Worm (Caenorhabditis elegans) whole organism, late embryonic: ENCODE measurements around the gene col-89.

Experiments used
- C08G9.2 ChIP-seq: sonication (generic microtip); optimal IDR thresholded peaks from 2 replicates; lab custom pipeline; 2016; ENCODE audit warnings: mild to moderate bottlenecking, missing genetic modification characterization, moderate library complexity, missing compliant biosample characterization
- C38D4.7 ChIP-seq: fragments of 200-800 bp; sonication (Bioruptor generic); optimal IDR thresholded peaks from 2 replicates; lab custom pipeline; 2018; ENCODE audit warnings: mild to moderate bottlenecking, missing genetic modification characterization, moderate library complexity, missing compliant biosample characterization
- F13H6.1 ChIP-seq: sonication (generic microtip); optimal IDR thresholded peaks from 2 replicates; lab custom pipeline; 2016; ENCODE audit warnings: missing genetic modification characterization, missing compliant biosample characterization
- K02D7.2 ChIP-seq: sonication (generic microtip); optimal IDR thresholded peaks from 2 replicates; lab custom pipeline; 2017; ENCODE audit warnings: mild to moderate bottlenecking, missing genetic modification characterization, missing compliant biosample characterization
- T23F11.4 ChIP-seq: fragments of 200-800 bp; sonication (Bioruptor generic); optimal IDR thresholded peaks from 2 replicates; lab custom pipeline; 2018; ENCODE audit warnings: mild to moderate bottlenecking, missing genetic modification characterization, missing compliant biosample characterization
- ahr-1 ChIP-seq: sonication (generic microtip); optimal IDR thresholded peaks from 2 replicates; lab custom pipeline; 2016; ENCODE audit warnings: missing genetic modification characterization, missing compliant biosample characterization
- ama-1 ChIP-seq: fragments of 150-350 bp; optimal IDR thresholded peaks from 2 replicates; lab custom pipeline; 2014
- ceh-14 ChIP-seq: sonication (generic microtip); optimal IDR thresholded peaks from 2 replicates; lab custom pipeline; 2016; ENCODE audit warnings: missing genotype, missing genetic modification characterization, missing compliant biosample characterization
- ceh-30 ChIP-seq: fragments of 150-350 bp; optimal IDR thresholded peaks from 2 replicates; lab custom pipeline; 2014; ENCODE audit warnings: missing biosample characterization, missing genetic modification characterization
- ceh-34 ChIP-seq: sonication (generic microtip); optimal IDR thresholded peaks from 2 replicates; lab custom pipeline; 2016; ENCODE audit warnings: mild to moderate bottlenecking, missing genetic modification characterization, missing compliant biosample characterization
- ceh-45 ChIP-seq: fragments of 200-800 bp; sonication (Bioruptor generic); IDR thresholded peaks from 2 replicates; pipeline ENCODE4 v1.3.6; 2022; ENCODE audit warnings: missing genetic modification reagents, missing genetic modification characterization, missing compliant biosample characterization
- ceh-48 ChIP-seq: sonication (generic microtip); optimal IDR thresholded peaks from 2 replicates; lab custom pipeline; 2016; ENCODE audit warnings: missing genetic modification characterization, inconsistent platforms, missing compliant biosample characterization
- ceh-6 ChIP-seq: fragments of 200-800 bp; sonication (Bioruptor generic); optimal IDR thresholded peaks from 2 replicates; lab custom pipeline; 2018; ENCODE audit warnings: mild to moderate bottlenecking, missing genetic modification characterization, missing compliant biosample characterization
- ceh-9 ChIP-seq: sonication (generic microtip); optimal IDR thresholded peaks from 2 replicates; lab custom pipeline; 2016; ENCODE audit warnings: mild to moderate bottlenecking, missing genetic modification characterization, inconsistent platforms, missing compliant biosample characterization
- che-1 ChIP-seq: sonication (generic microtip); optimal IDR thresholded peaks from 2 replicates; lab custom pipeline; 2016; ENCODE audit warnings: mild to moderate bottlenecking, missing genetic modification characterization, missing compliant biosample characterization
- dmd-4 ChIP-seq: sonication (generic microtip); optimal IDR thresholded peaks from 2 replicates; lab custom pipeline; 2016; ENCODE audit warnings: borderline replicate concordance, missing genetic modification characterization, missing compliant biosample characterization
- dve-1 ChIP-seq: sonication (generic microtip); optimal IDR thresholded peaks from 2 replicates; lab custom pipeline; 2017; ENCODE audit warnings: antibody characterized with exemption, mild to moderate bottlenecking, missing genetic modification characterization, missing compliant biosample characterization
- elt-2 ChIP-seq: sonication (generic microtip); optimal IDR thresholded peaks from 2 replicates; lab custom pipeline; 2016; ENCODE audit warnings: missing genetic modification reagents, missing genetic modification characterization, missing compliant biosample characterization
- elt-4 ChIP-seq: sonication (generic microtip); optimal IDR thresholded peaks from 2 replicates; lab custom pipeline; 2016; ENCODE audit warnings: missing genetic modification characterization, missing compliant biosample characterization
- ets-4 ChIP-seq: sonication (generic microtip); optimal IDR thresholded peaks from 2 replicates; lab custom pipeline; 2016; ENCODE audit warnings: missing genetic modification characterization, missing compliant biosample characterization
- eyg-1 ChIP-seq: sonication (generic microtip); optimal IDR thresholded peaks from 2 replicates; lab custom pipeline; 2016; ENCODE audit warnings: missing genotype, missing genetic modification characterization, missing compliant biosample characterization
- fax-1 ChIP-seq: sonication (generic microtip); optimal IDR thresholded peaks from 2 replicates; lab custom pipeline; 2016; ENCODE audit warnings: missing genotype, missing genetic modification characterization, missing compliant biosample characterization
- gmeb-2 ChIP-seq: sonication (generic microtip); optimal IDR thresholded peaks from 2 replicates; lab custom pipeline; 2016; ENCODE audit warnings: missing genetic modification characterization, inconsistent platforms, missing compliant biosample characterization
- lim-6 ChIP-seq: sonication (generic microtip); optimal IDR thresholded peaks from 2 replicates; lab custom pipeline; 2016; ENCODE audit warnings: missing genetic modification characterization, missing compliant biosample characterization
- madf-2 ChIP-seq: sonication (generic microtip); optimal IDR thresholded peaks from 2 replicates; lab custom pipeline; 2017; ENCODE audit warnings: missing genetic modification characterization, missing compliant biosample characterization
- mec-3 ChIP-seq: sonication (generic microtip); optimal IDR thresholded peaks from 2 replicates; lab custom pipeline; 2016; ENCODE audit warnings: borderline replicate concordance, missing genetic modification characterization, missing compliant biosample characterization
- nhr-11 ChIP-seq: fragments of 150-350 bp; optimal IDR thresholded peaks from 2 replicates; lab custom pipeline; 2014; ENCODE audit warnings: missing biosample characterization, missing genetic modification characterization
- nhr-232 ChIP-seq: sonication (generic microtip); optimal IDR thresholded peaks from 2 replicates; lab custom pipeline; 2016; ENCODE audit warnings: missing genetic modification characterization, missing compliant biosample characterization
- npax-4 ChIP-seq: sonication (generic microtip); optimal IDR thresholded peaks from 2 replicates; lab custom pipeline; 2016; ENCODE audit warnings: missing genetic modification characterization, missing compliant biosample characterization
- odd-2 ChIP-seq: sonication (generic microtip); optimal IDR thresholded peaks from 2 replicates; lab custom pipeline; 2017; ENCODE audit warnings: antibody characterized with exemption, mild to moderate bottlenecking, missing genetic modification characterization, missing compliant biosample characterization
- pax-1 ChIP-seq: fragments of 150-350 bp; optimal IDR thresholded peaks from 2 replicates; lab custom pipeline; 2014; ENCODE audit warnings: missing biosample characterization, missing genetic modification characterization
- pros-1 ChIP-seq: fragments of 150-350 bp; optimal IDR thresholded peaks from 2 replicates; lab custom pipeline; 2014; ENCODE audit warnings: missing biosample characterization, missing genetic modification reagents, missing genetic modification characterization
- sox-2 ChIP-seq: fragments of 200-800 bp; sonication (Bioruptor generic); IDR thresholded peaks from 2 replicates; pipeline ENCODE4 v1.3.6; 2022; ENCODE audit warnings: missing genetic modification reagents, missing genetic modification characterization, missing compliant biosample characterization
- sox-4 ChIP-seq: sonication (generic microtip); optimal IDR thresholded peaks from 2 replicates; lab custom pipeline; 2017; ENCODE audit warnings: mild to moderate bottlenecking, missing genetic modification characterization, inconsistent platforms, missing compliant biosample characterization
- syd-9 ChIP-seq: sonication (generic microtip); optimal IDR thresholded peaks from 2 replicates; lab custom pipeline; 2016; ENCODE audit warnings: mild to moderate bottlenecking, missing genetic modification characterization, moderate library complexity, missing compliant biosample characterization
- tbx-7 ChIP-seq: sonication (generic microtip); optimal IDR thresholded peaks from 2 replicates; lab custom pipeline; 2016; ENCODE audit warnings: missing genotype, missing genetic modification characterization, missing compliant biosample characterization
- ttx-3 ChIP-seq: sonication (generic microtip); optimal IDR thresholded peaks from 2 replicates; lab custom pipeline; 2016; ENCODE audit warnings: missing genetic modification reagents, missing genetic modification characterization, missing compliant biosample characterization
- unc-42 ChIP-seq: sonication (generic microtip); optimal IDR thresholded peaks from 2 replicates; lab custom pipeline; 2016; ENCODE audit warnings: missing genotype, missing genetic modification characterization, missing compliant biosample characterization
- unc-86 ChIP-seq: sonication (generic microtip); optimal IDR thresholded peaks from 2 replicates; lab custom pipeline; 2016; ENCODE audit warnings: missing genetic modification characterization, missing compliant biosample characterization
- zip-5 ChIP-seq: sonication (generic microtip); optimal IDR thresholded peaks from 2 replicates; lab custom pipeline; 2016; ENCODE audit warnings: missing genetic modification characterization, missing compliant biosample characterization

The col-89 gene

DNA sequence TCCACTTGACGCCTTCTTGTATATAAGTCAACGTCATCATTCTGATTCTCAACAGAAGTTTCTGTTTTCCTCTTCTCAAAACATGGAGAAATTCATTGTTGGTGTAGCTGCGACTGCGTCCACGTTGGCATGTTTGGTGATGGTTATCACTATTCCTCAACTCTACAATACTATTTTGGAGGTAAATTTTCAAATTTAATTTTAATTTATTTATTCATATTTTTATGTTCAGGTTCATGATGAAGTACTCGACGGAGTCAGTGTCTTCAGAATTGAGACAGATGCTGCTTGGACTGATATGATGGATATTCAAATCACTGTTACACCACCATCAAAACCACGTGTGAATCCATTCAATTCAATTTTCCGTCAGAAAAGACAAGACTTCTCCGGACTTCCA lies at the start of gene col-89:
Gene col-89, plus strand, starts transcription at position 19 of the 400 bp plus-strand sequence.
- TF ChIP-seq ttx-3 = no peak
- no peak for TF ChIP-seq tbx-7
- TF ChIP-seq nhr-232 (tag; lab: Kevin White, UChicago) = no peak
- TF ChIP-seq ceh-45 (GFP tag; lab: Robert Waterston, UW) = no peak

DNA sequence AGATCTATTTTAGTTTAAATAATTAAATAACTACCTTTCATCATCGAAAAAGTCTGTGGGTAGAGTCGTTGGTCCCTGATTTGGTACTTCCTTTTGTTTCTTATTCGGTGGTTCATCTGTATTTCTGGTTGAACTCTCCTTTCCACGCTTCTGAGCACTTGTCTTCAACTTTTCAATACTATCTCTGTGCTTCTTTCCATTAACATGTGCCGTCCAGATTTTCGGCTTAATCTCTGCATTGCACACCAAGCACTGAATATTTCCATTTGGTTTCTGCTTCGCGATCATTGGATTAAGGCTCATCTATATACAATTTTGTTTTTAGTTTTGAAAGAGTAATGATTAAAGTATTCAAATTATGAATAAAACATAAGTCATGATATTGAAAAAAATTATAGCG lies 48.0 kb upstream of the col-89 start, which contains the start of gene sel-13:
Gene sel-13, minus strand, starts transcription at position 303 of the 400 bp plus-strand sequence.
- no peak for TF ChIP-seq unc-86

DNA sequence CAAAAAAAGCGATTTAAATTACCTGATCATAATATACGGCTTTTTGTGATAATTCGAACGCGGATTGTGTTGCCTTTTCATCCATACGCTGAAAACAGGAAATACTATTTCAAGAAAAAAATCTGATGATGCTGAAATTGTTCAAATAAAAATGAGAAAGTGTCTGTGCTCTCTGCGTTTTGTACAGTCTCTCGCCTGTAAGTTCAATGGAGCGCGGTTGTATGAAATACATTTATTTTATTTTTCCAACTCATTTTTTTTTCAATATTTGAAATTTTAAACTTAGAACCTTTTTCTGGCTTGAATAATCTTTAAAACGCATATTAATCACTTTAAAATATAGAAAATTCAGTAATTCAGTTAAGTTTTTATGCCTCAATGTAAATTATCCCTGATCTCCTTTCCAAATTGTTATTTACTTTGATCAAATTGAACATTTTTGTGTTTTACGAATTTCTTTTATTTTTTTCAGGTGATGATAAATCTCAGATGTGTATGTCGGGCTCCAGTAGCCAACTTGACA lies 43.9 kb upstream of the col-89 start, which contains the start of the genes clp-2 and mrpl-16:
Gene clp-2, minus strand, starts transcription at position 94 of the 523 bp plus-strand sequence.
Gene mrpl-16, plus strand, starts transcription at position 473 of the 523 bp plus-strand sequence.
- TF ChIP-seq ceh-45 (GFP tag; lab: Robert Waterston, UW) (no peak), ets-4 (tag; lab: Kevin White, UChicago) (no peak), unc-42 (tag; lab: Kevin White, UChicago) (peak; percentile 18), fax-1 (tag; lab: Kevin White, UChicago) (no peak), ama-1 (no peak), tbx-7 (no peak)

DNA sequence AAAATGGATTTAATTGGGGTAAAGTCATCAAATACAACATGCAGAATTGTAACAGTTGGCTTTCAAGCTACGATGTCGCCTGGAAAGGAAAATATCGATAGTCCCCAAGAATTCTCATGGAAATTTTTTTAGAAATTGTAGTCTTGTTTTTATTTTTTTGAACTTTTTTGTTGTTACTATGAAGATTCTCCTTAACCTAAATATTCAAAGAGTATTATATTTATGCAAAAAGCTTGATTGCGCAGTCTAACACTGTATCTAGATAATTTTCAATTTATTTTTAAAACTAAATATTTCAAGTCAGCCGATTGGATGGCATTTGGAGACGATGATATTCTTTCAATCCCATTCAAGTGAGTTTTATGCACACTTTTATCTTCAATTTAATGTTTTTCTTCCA lies 42.7 kb upstream of the col-89 start, which contains the start of gene pgap-2:
Gene pgap-2, plus strand, starts transcription at position 301 of the 400 bp plus-strand sequence.
- TF ChIP-seq odd-2 (tag; lab: Kevin White, UChicago) (no peak), zip-5 (tag; lab: Kevin White, UChicago) (no peak), ceh-34 (no peak), K02D7.2 (no peak), madf-2 (no peak), F13H6.1 (tag; lab: Kevin White, UChicago) (no peak), ceh-9 (tag; lab: Kevin White, UChicago) (no peak), che-1 (tag; lab: Kevin White, UChicago) (no peak), ceh-48 (tag; lab: Kevin White, UChicago) (no peak), nhr-11 (tag; lab: Kevin White, UChicago) (no peak), C08G9.2 (no peak), sox-4 (tag; lab: Kevin White, UChicago) (no peak), ceh-6 (GFP tag; lab: Kevin White, UChicago) (no peak), elt-2 (tag; lab: Kevin White, UChicago) (no peak), ttx-3 (no peak), ama-1 (no peak), mec-3 (tag; lab: Kevin White, UChicago) (no peak), pros-1 (no peak)

DNA sequence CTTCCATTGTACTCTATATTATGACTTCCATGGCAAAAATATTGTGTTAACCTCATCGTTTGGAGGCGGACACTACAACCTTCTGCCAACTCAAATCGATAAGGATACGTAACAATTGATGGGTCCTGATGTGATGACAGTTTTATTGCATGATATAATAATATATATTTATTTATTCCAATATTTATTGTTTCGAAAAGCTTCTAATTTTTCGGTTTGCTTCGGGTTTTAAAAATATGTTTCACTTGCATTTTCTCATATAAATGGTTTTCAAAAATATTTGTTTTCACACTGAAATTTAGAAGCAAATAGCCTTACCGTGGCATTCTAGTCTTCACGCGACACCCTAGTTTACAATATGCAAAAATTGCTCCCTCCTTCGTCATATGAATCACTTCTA lies 41.2 kb upstream of the col-89 start, which contains the start of gene T04A8.13:
Gene T04A8.13, plus strand, starts transcription at position 301 of the 400 bp plus-strand sequence.
- TF ChIP-seq ceh-45 (GFP tag; lab: Robert Waterston, UW) (no peak), nhr-232 (tag; lab: Kevin White, UChicago) (no peak), C38D4.7 (GFP tag; lab: Kevin White, UChicago) (no peak), elt-4 (no peak), ceh-48 (tag; lab: Kevin White, UChicago) (no peak), T23F11.4 (GFP tag; lab: Kevin White, UChicago) (no peak), ahr-1 (tag; lab: Kevin White, UChicago) (no peak), eyg-1 (no peak), ceh-30 (tag; lab: Kevin White, UChicago) (no peak), sox-2 (no peak), syd-9 (tag; lab: Kevin White, UChicago) (no peak), dve-1 (tag; lab: Kevin White, UChicago) (no peak), npax-4 (tag; lab: Kevin White, UChicago) (no peak), gmeb-2 (tag; lab: Kevin White, UChicago) (no peak), unc-42 (tag; lab: Kevin White, UChicago) (no peak), dmd-4 (tag; lab: Kevin White, UChicago) (no peak), lim-6 (tag; lab: Kevin White, UChicago) (no peak), pax-1 (tag; lab: Kevin White, UChicago) (no peak), ama-1 (no peak), ceh-14 (tag; lab: Kevin White, UChicago) (no peak)
